Worm (Caenorhabditis elegans): ENCODE results near the gene C09G4.4.

The C09G4.4 gene

DNA sequence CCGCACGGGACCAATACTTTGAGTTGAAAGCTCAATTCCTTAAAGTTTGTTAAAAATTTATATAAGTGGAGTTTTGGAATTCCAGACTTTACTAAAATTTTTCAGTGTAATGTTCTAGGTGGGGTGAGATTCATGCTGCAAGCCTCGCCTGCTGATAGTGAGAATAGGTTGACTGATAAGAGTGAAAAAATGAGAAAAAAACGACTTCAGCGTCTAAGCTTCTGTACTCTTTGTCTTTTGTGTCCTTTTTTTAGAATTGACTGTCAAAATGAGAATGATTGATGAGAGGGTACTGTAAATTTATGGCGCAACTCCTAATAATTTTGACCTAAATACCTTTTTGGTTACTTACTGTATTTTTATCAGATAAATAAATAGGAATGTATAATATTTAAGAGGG is 21.4 kb downstream of the C09G4.4 start:
- TF ChIP-seq nhr-28 (tag; optimal IDR thresholded peaks at IDR 0.05) (no peak), nhr-85 (tag) (peak; percentile 23), swsn-7 (tag; optimal IDR thresholded peaks at IDR 0.05) (no peak), alr-1 (tag; optimal IDR thresholded peaks at IDR 0.05; ENCODE audit: borderline replicate concordance) (no peak), C34B4.2 (tag; optimal IDR thresholded peaks at IDR 0.05) (no peak)

DNA sequence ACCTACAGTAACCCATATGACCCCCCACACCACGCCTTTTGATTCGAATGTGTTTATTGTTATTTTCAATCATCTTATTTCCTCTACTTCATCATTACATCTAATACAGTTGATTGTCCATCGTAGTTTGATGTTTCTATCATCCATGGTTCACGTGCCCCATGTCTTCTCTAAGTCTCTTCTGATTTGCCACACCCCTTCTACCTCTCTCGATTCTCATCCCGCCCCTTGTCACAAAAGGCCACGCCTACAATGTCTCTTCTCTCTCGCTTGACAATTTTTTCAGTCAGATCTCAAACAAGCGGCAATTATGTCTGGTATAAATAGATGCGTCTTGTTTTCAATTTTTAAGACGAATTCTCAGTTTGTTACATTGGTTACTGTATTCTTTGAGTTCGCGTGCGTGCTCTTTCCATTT is 22.2 kb downstream of the C09G4.4 start:
- TF ChIP-seq nhr-71 (tag; optimal IDR thresholded peaks at IDR 0.05) (peak; percentile 92), xbp-1 (tag; optimal IDR thresholded peaks at IDR 0.05) (peak; percentile 8), unc-62 (GFP tag; optimal IDR thresholded peaks at IDR 0.05) (no peak), mdl-1 (tag; optimal IDR thresholded peaks at IDR 0.05) (peak; percentile 36 to 93), lir-3 (tag; optimal IDR thresholded peaks at IDR 0.05; ENCODE audit: poor library complexity) (peak; percentile 5), mep-1 (tag; optimal IDR thresholded peaks at IDR 0.05) (peak; percentile 30), ceh-8 (GFP tag; optimal IDR thresholded peaks at IDR 0.05) (no peak), zip-4 (GFP tag; optimal IDR thresholded peaks at IDR 0.05) (no peak), nhr-20 (tag; optimal IDR thresholded peaks at IDR 0.05) (peak; percentile 92), rnt-1 (tag; optimal IDR thresholded peaks at IDR 0.05) (peak; percentile 43), unc-30 (tag; optimal IDR thresholded peaks at IDR 0.05) (no peak), dpl-1 (GFP tag; optimal IDR thresholded peaks at IDR 0.05) (peak in 1 of 3 experiments; percentile 8), nhr-47 (tag; optimal IDR thresholded peaks at IDR 0.05) (peak; percentile 21), lin-35 (GFP tag; optimal IDR thresholded peaks at IDR 0.05) (peak in 1 of 2 experiments; percentile 74), lin-14 (GFP tag; optimal IDR thresholded peaks at IDR 0.05) (peak; percentile 77), zag-1 (tag; optimal IDR thresholded peaks at IDR 0.05) (no peak), efl-1 (optimal IDR thresholded peaks at IDR 0.05) (peak in 1 of 2 experiments; percentile 9), efl-1 (GFP tag; optimal IDR thresholded peaks at IDR 0.05 in 1 of 2) (no peak), irx-1 (tag; optimal IDR thresholded peaks at IDR 0.05) (peak; percentile 5), lsy-2 (tag; optimal IDR thresholded peaks at IDR 0.05) (peak; percentile 56 to 57), snu-23 (GFP tag; optimal IDR thresholded peaks at IDR 0.05) (peak; percentile 71), sup-37 (GFP tag; optimal IDR thresholded peaks at IDR 0.05) (no peak), fkh-4 (tag; optimal IDR thresholded peaks at IDR 0.05; ENCODE audit: borderline replicate concordance) (no peak), blmp-1 (tag; optimal IDR thresholded peaks at IDR 0.05) (peak; percentile 55), elt-2 (tag; optimal IDR thresholded peaks at IDR 0.05) (peak; percentile 61), fkh-10 (GFP tag; optimal IDR thresholded peaks at IDR 0.05) (no peak), lin-39 (tag; optimal IDR thresholded peaks at IDR 0.05) (no peak), nhr-19 (GFP tag; conservative IDR thresholded peaks at IDR 0.05) (peak; percentile 67), grh-1 (GFP tag; IDR thresholded peaks at IDR 0.05) (0 out of 2 replicates have a peak, but pooled peaks have one; percentile 14), nhr-90 (tag; optimal IDR thresholded peaks at IDR 0.05; ENCODE audit: poor library complexity) (peak; percentile 59), ceh-88 (GFP tag; IDR thresholded peaks at IDR 0.05) (0 out of 2 replicates have a peak, but pooled peaks have one; percentile 23), nhr-85 (tag) (peak; percentile 94), elt-3 (tag; optimal IDR thresholded peaks at IDR 0.05) (peak in 4 of 6 experiments; percentile 21 to 86 (median 62)), swsn-7 (tag; optimal IDR thresholded peaks at IDR 0.05) (peak; percentile 10), unc-130 (tag; optimal IDR thresholded peaks at IDR 0.05) (peak; percentile 43), ama-1 (optimal IDR thresholded peaks at IDR 0.05) (peak; percentile 18), tbx-2 (tag; optimal IDR thresholded peaks at IDR 0.05) (peak; percentile 66), hlh-17 (GFP tag; optimal IDR thresholded peaks at IDR 0.05; ENCODE audit: borderline replicate concordance) (no peak), tlp-1 (tag; optimal IDR thresholded peaks at IDR 0.05) (no peak), C16A3.4 (tag; optimal IDR thresholded peaks at IDR 0.05) (peak; percentile 31)
